Worm (Caenorhabditis elegans) whole organism, mixed stage, embryonic: ENCODE measurements around the gene cit-1.2.

Source experiments
- M03D4.4 ChIP-seq: sonication (generic microtip); optimal IDR thresholded peaks from 2 replicates; lab custom pipeline; 2017; ENCODE audit warnings: mild to moderate bottlenecking, missing genetic modification characterization, missing compliant biosample characterization
- bed-3 ChIP-seq: fragments of 200-800 bp; sonication (Bioruptor generic); optimal IDR thresholded peaks from 3 replicates; lab custom pipeline; 2018; ENCODE audit warnings: mild to moderate bottlenecking, missing genetic modification characterization, moderate library complexity, missing compliant biosample characterization
- blmp-1 ChIP-seq: fragments of 150-350 bp; optimal IDR thresholded peaks from 2 replicates; lab custom pipeline; 2014; ENCODE audit warnings: missing biosample characterization, missing genetic modification characterization
- ceh-39 ChIP-seq: fragments of 150-350 bp; optimal IDR thresholded peaks from 2 replicates; lab custom pipeline; 2014; ENCODE audit warnings: missing biosample characterization, missing genetic modification characterization
- ceh-83 ChIP-seq: fragments of 200-800 bp; sonication (Bioruptor generic); optimal IDR thresholded peaks from 2 replicates; lab custom pipeline; 2018; ENCODE audit warnings: mild to moderate bottlenecking, missing genetic modification characterization, missing compliant biosample characterization
- ces-1 ChIP-seq: fragments of 150-350 bp; optimal IDR thresholded peaks from 2 replicates; lab custom pipeline; 2014; ENCODE audit warnings: missing biosample characterization, missing genetic modification reagents, missing genetic modification characterization
- cnd-1 ChIP-seq: fragments of 200-800 bp; sonication (Bioruptor generic); optimal IDR thresholded peaks from 2 replicates; lab custom pipeline; 2018; ENCODE audit warnings: mild to moderate bottlenecking, missing genetic modification characterization, missing compliant biosample characterization
- drap-1 ChIP-seq: fragments of 200-800 bp; sonication (Bioruptor generic); optimal IDR thresholded peaks from 3 replicates; lab custom pipeline; 2018; ENCODE audit warnings: mild to moderate bottlenecking, missing genetic modification characterization, missing compliant biosample characterization
- elt-1 ChIP-seq: sonication (generic microtip); optimal IDR thresholded peaks from 2 replicates; lab custom pipeline; 2017; ENCODE audit warnings: missing genetic modification characterization, mild to moderate bottlenecking, missing compliant biosample characterization, antibody characterized with exemption, moderate library complexity, borderline replicate concordance; ENCODE audit not compliant: insufficient read depth
- elt-3 ChIP-seq: fragments of 150-350 bp; optimal IDR thresholded peaks from 2 replicates; lab custom pipeline; 2014; ENCODE audit warnings: missing biosample characterization, missing genetic modification characterization
- ham-2 ChIP-seq: fragments of 200-800 bp; sonication (Bioruptor generic); optimal IDR thresholded peaks from 2 replicates; lab custom pipeline; 2018; ENCODE audit warnings: mild to moderate bottlenecking, missing genetic modification characterization, missing compliant biosample characterization
- hlh-1 ChIP-seq: fragments of 150-350 bp; optimal IDR thresholded peaks from 2 replicates; lab custom pipeline; 2014; ENCODE audit warnings: missing biosample characterization, missing genetic modification reagents, missing genetic modification characterization
- lin-32 ChIP-seq: fragments of 200-800 bp; sonication (Bioruptor generic); optimal IDR thresholded peaks from 2 replicates; lab custom pipeline; 2018; ENCODE audit warnings: mild to moderate bottlenecking, missing genetic modification characterization, missing compliant biosample characterization
- lsy-2 ChIP-seq: fragments of 150-350 bp; optimal IDR thresholded peaks from 2 replicates; lab custom pipeline; 2014; ENCODE audit warnings: missing biosample characterization, missing genetic modification characterization
- mep-1 ChIP-seq: fragments of 150-350 bp; optimal IDR thresholded peaks from 2 replicates; lab custom pipeline; 2017; ENCODE audit warnings: missing biosample characterization, missing genetic modification reagents, missing genetic modification characterization, inconsistent platforms
- nhr-12 ChIP-seq: fragments of 150-350 bp; optimal IDR thresholded peaks from 2 replicates; lab custom pipeline; 2014; ENCODE audit warnings: missing biosample characterization, missing genetic modification characterization
- nhr-2 ChIP-seq: fragments of 150-350 bp; optimal IDR thresholded peaks from 2 replicates; lab custom pipeline; 2014; ENCODE audit warnings: missing biosample characterization, missing genetic modification characterization
- nhr-237 ChIP-seq: fragments of 150-350 bp; optimal IDR thresholded peaks from 2 replicates; lab custom pipeline; 2014; ENCODE audit warnings: missing biosample characterization, missing genetic modification characterization
- nhr-28 ChIP-seq: fragments of 150-350 bp; optimal IDR thresholded peaks from 2 replicates; lab custom pipeline; 2014; ENCODE audit warnings: missing biosample characterization, missing genetic modification characterization
- nhr-76 ChIP-seq: sonication (generic microtip); optimal IDR thresholded peaks from 2 replicates; lab custom pipeline; 2017; ENCODE audit warnings: missing biosample characterization, missing genetic modification characterization
- pha-4 ChIP-seq: fragments of 150-350 bp; optimal IDR thresholded peaks from 2 replicates; lab custom pipeline; 2018; ENCODE audit warnings: missing biosample characterization, missing genetic modification reagents, missing genetic modification characterization
- sem-2 ChIP-seq: fragments of 200-800 bp; sonication (Bioruptor generic); optimal IDR thresholded peaks from 2 replicates; lab custom pipeline; 2018; ENCODE audit warnings: mild to moderate bottlenecking, missing genetic modification characterization, missing compliant biosample characterization
- snpc-4 ChIP-seq: fragments of 150-350 bp; optimal IDR thresholded peaks from 2 replicates; lab custom pipeline; 2014; ENCODE audit warnings: missing biosample characterization, missing genetic modification characterization
- sptf-1 ChIP-seq: sonication (generic microtip); optimal IDR thresholded peaks from 2 replicates; lab custom pipeline; 2017; ENCODE audit warnings: mild to moderate bottlenecking, missing genetic modification characterization, moderate library complexity, missing compliant biosample characterization
- tbx-8 ChIP-seq: fragments of 200-800 bp; sonication (Bioruptor generic); optimal IDR thresholded peaks from 2 replicates; lab custom pipeline; 2018; ENCODE audit warnings: mild to moderate bottlenecking, missing genetic modification characterization, moderate library complexity, missing compliant biosample characterization
- unc-120 ChIP-seq: sonication (generic microtip); optimal IDR thresholded peaks from 2 replicates; lab custom pipeline; 2017; ENCODE audit warnings: missing genetic modification characterization, missing compliant biosample characterization; ENCODE audit not compliant: poor library complexity, severe bottlenecking
- unc-39 ChIP-seq: fragments of 150-350 bp; optimal IDR thresholded peaks from 2 replicates; lab custom pipeline; 2014; ENCODE audit warnings: missing biosample characterization, missing genetic modification characterization
- unc-62 ChIP-seq: fragments of 150-350 bp; optimal IDR thresholded peaks from 2 replicates; lab custom pipeline; 2014; ENCODE audit warnings: missing biosample characterization, missing genetic modification reagents, missing genetic modification characterization
- zip-8 ChIP-seq: fragments of 150-350 bp; optimal IDR thresholded peaks from 2 replicates; lab custom pipeline; 2014; ENCODE audit warnings: missing biosample characterization, missing genetic modification characterization
- ztf-11 ChIP-seq: fragments of 150-350 bp; optimal IDR thresholded peaks from 2 replicates; lab custom pipeline; 2014; ENCODE audit warnings: missing biosample characterization, missing genetic modification characterization

The cit-1.2 gene

DNA sequence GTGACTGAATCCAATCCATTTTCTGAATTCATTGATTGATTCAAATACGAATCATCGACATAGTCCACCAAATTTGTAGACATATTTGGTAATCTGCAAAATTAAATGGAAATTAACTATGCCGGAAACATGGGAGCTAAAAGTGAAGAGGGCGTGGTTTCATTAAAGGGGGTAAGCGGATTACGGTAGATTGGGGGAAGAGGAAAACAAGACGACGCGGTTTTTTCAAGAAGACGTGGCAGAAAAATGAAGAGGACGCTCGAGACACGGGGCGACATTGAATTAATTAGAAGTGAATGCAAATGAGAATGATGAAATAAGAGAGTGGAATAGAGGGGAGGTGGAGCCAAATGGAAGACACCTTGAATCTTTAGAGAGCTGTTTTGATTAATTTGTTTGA is 14.2 kb upstream of the cit-1.2 start, which contains the start of gene npr-17:
Gene npr-17 (minus strand): TSS at position 101 of the 400 bp plus-strand sequence.
- TF ChIP-seq hlh-1 (tag; lab: Kevin White, UChicago): no peak
- no peak for TF ChIP-seq zip-8
- no peak for TF ChIP-seq ham-2 (GFP tag; lab: Kevin White, UChicago)
- no peak for TF ChIP-seq nhr-76
- no peak for TF ChIP-seq ces-1
- no peak for TF ChIP-seq unc-120 (tag; lab: Kevin White, UChicago)
- no peak for TF ChIP-seq drap-1 (GFP tag; lab: Kevin White, UChicago)
- TF ChIP-seq unc-39 (tag; lab: Kevin White, UChicago): no peak

ce11 chrIII:7997447-7998046 is 13.0 kb upstream of the cit-1.2 start:
- TF ChIP-seq snpc-4 (tag; lab: Kevin White, UChicago): no peak
- no peak for TF ChIP-seq bed-3 (GFP tag; lab: Kevin White, UChicago)
- TF ChIP-seq sem-2 (GFP tag; lab: Kevin White, UChicago): no peak
- TF ChIP-seq unc-62: no peak
- TF ChIP-seq elt-1: no peak
- TF ChIP-seq nhr-2 (tag; lab: Kevin White, UChicago): no peak
- no peak for TF ChIP-seq nhr-12 (tag; lab: Kevin White, UChicago)
- no peak for TF ChIP-seq nhr-237 (tag; lab: Kevin White, UChicago)
- no peak for TF ChIP-seq drap-1 (GFP tag; lab: Kevin White, UChicago)
- TF ChIP-seq ceh-83 (GFP tag; lab: Kevin White, UChicago): no peak
- TF ChIP-seq lsy-2 (tag; lab: Kevin White, UChicago): no peak
- no peak for TF ChIP-seq nhr-28
- TF ChIP-seq ces-1: no peak
- no peak for TF ChIP-seq unc-120 (tag; lab: Kevin White, UChicago)
- no peak for TF ChIP-seq ztf-11 (tag; lab: Kevin White, UChicago)
- no peak for TF ChIP-seq unc-39 (tag; lab: Kevin White, UChicago)

DNA sequence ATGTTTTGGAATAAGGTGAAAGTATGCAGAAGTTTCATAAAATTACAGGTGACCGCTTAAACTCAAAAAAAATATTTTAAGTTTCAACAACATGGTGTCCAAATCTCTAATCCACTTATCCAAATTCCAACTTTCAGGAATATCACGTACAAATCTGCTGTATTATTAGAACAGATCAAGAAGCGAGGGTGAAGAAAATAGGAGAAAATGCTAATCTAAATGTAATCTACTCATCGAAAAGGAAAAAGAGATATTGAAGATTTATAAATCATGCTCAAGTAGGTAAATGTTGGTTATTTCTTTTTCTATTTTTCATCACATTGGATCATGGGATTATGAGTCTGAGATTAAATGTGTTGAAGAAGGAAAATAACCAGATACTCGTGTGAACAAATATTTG is 9.0 kb upstream of the cit-1.2 start:
- TF ChIP-seq ham-2 (GFP tag; lab: Kevin White, UChicago) (no peak), pha-4 (tag; lab: Kevin White, UChicago) (no peak), snpc-4 (tag; lab: Kevin White, UChicago) (no peak), ces-1 (no peak), sptf-1 (tag; lab: Kevin White, UChicago) (no peak)

ce11 chrIII:8004091-8004490 is 6.5 kb upstream of the cit-1.2 start, which contains the start of gene C06G4.6:
Gene C06G4.6 (plus strand): TSS chrIII:8004391.
- TF ChIP-seq snpc-4 (tag; lab: Kevin White, UChicago): no peak
- no peak for TF ChIP-seq lsy-2 (tag; lab: Kevin White, UChicago)
- no peak for TF ChIP-seq unc-62
- TF ChIP-seq elt-3 (tag; lab: Kevin White, UChicago): no peak
- no peak for TF ChIP-seq blmp-1 (tag; lab: Kevin White, UChicago)
- TF ChIP-seq M03D4.4 (tag; lab: Kevin White, UChicago): no peak
- no peak for TF ChIP-seq ceh-39 (tag; lab: Kevin White, UChicago)
- TF ChIP-seq tbx-8 (GFP tag; lab: Kevin White, UChicago): no peak
- no peak for TF ChIP-seq nhr-76
- no peak for TF ChIP-seq sptf-1 (tag; lab: Kevin White, UChicago)
- no peak for TF ChIP-seq ceh-83 (GFP tag; lab: Kevin White, UChicago)

ce11 chrIII:8009769-8010168 is 803 bp upstream of the cit-1.2 start, which contains the start of gene cit-1.1:
Gene cit-1.1 (minus strand): TSS chrIII:8009821.
- TF ChIP-seq ceh-39 (tag; lab: Kevin White, UChicago): no peak
- peak; percentile 35 for TF ChIP-seq lsy-2 (tag; lab: Kevin White, UChicago)
- no peak for TF ChIP-seq lin-32 (GFP tag; lab: Kevin White, UChicago)
- TF ChIP-seq cnd-1 (tag; lab: Kevin White, UChicago): no peak
- TF ChIP-seq M03D4.4 (tag; lab: Kevin White, UChicago): no peak
- peak; percentile 25 for TF ChIP-seq mep-1 (tag; lab: Kevin White, UChicago)
- TF ChIP-seq unc-120 (tag; lab: Kevin White, UChicago): no peak
- TF ChIP-seq snpc-4 (tag; lab: Kevin White, UChicago): no peak
- TF ChIP-seq unc-62: no peak
- TF ChIP-seq, all 35 proteins: peak for 2
